Worm (Caenorhabditis elegans) whole organism, mixed stage, embryonic: ENCODE data around the gene cyl-1.

ENCODE experiments used
- M03D4.4 ChIP-seq: sonication (generic microtip); optimal IDR thresholded peaks from 2 replicates; lab custom pipeline; 2017; ENCODE audit warnings: mild to moderate bottlenecking, missing genetic modification characterization, missing compliant biosample characterization
- bed-3 ChIP-seq: fragments of 200-800 bp; sonication (Bioruptor generic); optimal IDR thresholded peaks from 3 replicates; lab custom pipeline; 2018; ENCODE audit warnings: mild to moderate bottlenecking, missing genetic modification characterization, moderate library complexity, missing compliant biosample characterization
- blmp-1 ChIP-seq: fragments of 150-350 bp; optimal IDR thresholded peaks from 2 replicates; lab custom pipeline; 2014; ENCODE audit warnings: missing biosample characterization, missing genetic modification characterization
- ceh-39 ChIP-seq: fragments of 150-350 bp; optimal IDR thresholded peaks from 2 replicates; lab custom pipeline; 2014; ENCODE audit warnings: missing biosample characterization, missing genetic modification characterization
- ceh-43 ChIP-seq: fragments of 200-800 bp; sonication (Bioruptor generic); optimal IDR thresholded peaks from 2 replicates; lab custom pipeline; 2018; ENCODE audit warnings: mild to moderate bottlenecking, missing genetic modification characterization, moderate library complexity, missing compliant biosample characterization
- ces-1 ChIP-seq: fragments of 150-350 bp; optimal IDR thresholded peaks from 2 replicates; lab custom pipeline; 2014; ENCODE audit warnings: missing biosample characterization, missing genetic modification reagents, missing genetic modification characterization
- cnd-1 ChIP-seq: fragments of 200-800 bp; sonication (Bioruptor generic); optimal IDR thresholded peaks from 2 replicates; lab custom pipeline; 2018; ENCODE audit warnings: mild to moderate bottlenecking, missing genetic modification characterization, missing compliant biosample characterization
- drap-1 ChIP-seq: fragments of 200-800 bp; sonication (Bioruptor generic); optimal IDR thresholded peaks from 3 replicates; lab custom pipeline; 2018; ENCODE audit warnings: mild to moderate bottlenecking, missing genetic modification characterization, missing compliant biosample characterization
- elt-1 ChIP-seq: sonication (generic microtip); optimal IDR thresholded peaks from 2 replicates; lab custom pipeline; 2017; ENCODE audit warnings: missing genetic modification characterization, mild to moderate bottlenecking, missing compliant biosample characterization, antibody characterized with exemption, moderate library complexity, borderline replicate concordance; ENCODE audit not compliant: insufficient read depth
- elt-3 ChIP-seq: fragments of 150-350 bp; optimal IDR thresholded peaks from 2 replicates; lab custom pipeline; 2014; ENCODE audit warnings: missing biosample characterization, missing genetic modification characterization
- flh-1 ChIP-seq: fragments of 200-800 bp; sonication (Bioruptor generic); optimal IDR thresholded peaks from 2 replicates; lab custom pipeline; 2018; ENCODE audit warnings: mild to moderate bottlenecking, missing genetic modification characterization, moderate library complexity, missing compliant biosample characterization
- ham-2 ChIP-seq: fragments of 200-800 bp; sonication (Bioruptor generic); optimal IDR thresholded peaks from 2 replicates; lab custom pipeline; 2018; ENCODE audit warnings: mild to moderate bottlenecking, missing genetic modification characterization, missing compliant biosample characterization
- hlh-1 ChIP-seq: fragments of 150-350 bp; optimal IDR thresholded peaks from 2 replicates; lab custom pipeline; 2014; ENCODE audit warnings: missing biosample characterization, missing genetic modification reagents, missing genetic modification characterization
- lin-13 ChIP-seq: fragments of 150-350 bp; optimal IDR thresholded peaks from 2 replicates; lab custom pipeline; 2014; ENCODE audit warnings: missing biosample characterization, missing genetic modification characterization
- lin-32 ChIP-seq: fragments of 200-800 bp; sonication (Bioruptor generic); optimal IDR thresholded peaks from 2 replicates; lab custom pipeline; 2018; ENCODE audit warnings: mild to moderate bottlenecking, missing genetic modification characterization, missing compliant biosample characterization
- mab-5 ChIP-seq: fragments of 150-350 bp; optimal IDR thresholded peaks from 2 replicates; lab custom pipeline; 2014; ENCODE audit warnings: missing biosample characterization, missing genetic modification characterization
- mep-1 ChIP-seq: fragments of 150-350 bp; optimal IDR thresholded peaks from 2 replicates; lab custom pipeline; 2017; ENCODE audit warnings: missing biosample characterization, missing genetic modification reagents, missing genetic modification characterization, inconsistent platforms
- mls-2 ChIP-seq: sonication (generic microtip); optimal IDR thresholded peaks from 2 replicates; lab custom pipeline; 2016; ENCODE audit warnings: mild to moderate bottlenecking, missing genetic modification characterization, moderate library complexity, missing compliant biosample characterization
- nhr-2 ChIP-seq: fragments of 150-350 bp; optimal IDR thresholded peaks from 2 replicates; lab custom pipeline; 2014; ENCODE audit warnings: missing biosample characterization, missing genetic modification characterization
- nhr-237 ChIP-seq: fragments of 150-350 bp; optimal IDR thresholded peaks from 2 replicates; lab custom pipeline; 2014; ENCODE audit warnings: missing biosample characterization, missing genetic modification characterization
- pha-4 ChIP-seq: fragments of 150-350 bp; optimal IDR thresholded peaks from 2 replicates; lab custom pipeline; 2018; ENCODE audit warnings: missing biosample characterization, missing genetic modification reagents, missing genetic modification characterization
- sem-2 ChIP-seq: fragments of 200-800 bp; sonication (Bioruptor generic); optimal IDR thresholded peaks from 2 replicates; lab custom pipeline; 2018; ENCODE audit warnings: mild to moderate bottlenecking, missing genetic modification characterization, missing compliant biosample characterization
- snpc-4 ChIP-seq: fragments of 150-350 bp; optimal IDR thresholded peaks from 2 replicates; lab custom pipeline; 2014; ENCODE audit warnings: missing biosample characterization, missing genetic modification characterization
- sptf-1 ChIP-seq: sonication (generic microtip); optimal IDR thresholded peaks from 2 replicates; lab custom pipeline; 2017; ENCODE audit warnings: mild to moderate bottlenecking, missing genetic modification characterization, moderate library complexity, missing compliant biosample characterization
- tbx-8 ChIP-seq: fragments of 200-800 bp; sonication (Bioruptor generic); optimal IDR thresholded peaks from 2 replicates; lab custom pipeline; 2018; ENCODE audit warnings: mild to moderate bottlenecking, missing genetic modification characterization, moderate library complexity, missing compliant biosample characterization
- unc-39 ChIP-seq: fragments of 150-350 bp; optimal IDR thresholded peaks from 2 replicates; lab custom pipeline; 2014; ENCODE audit warnings: missing biosample characterization, missing genetic modification characterization
- unc-62 ChIP-seq: fragments of 150-350 bp; optimal IDR thresholded peaks from 2 replicates; lab custom pipeline; 2014; ENCODE audit warnings: missing biosample characterization, missing genetic modification reagents, missing genetic modification characterization
- zip-8 ChIP-seq: fragments of 150-350 bp; optimal IDR thresholded peaks from 2 replicates; lab custom pipeline; 2014; ENCODE audit warnings: missing biosample characterization, missing genetic modification characterization
- ztf-11 ChIP-seq: fragments of 150-350 bp; optimal IDR thresholded peaks from 2 replicates; lab custom pipeline; 2014; ENCODE audit warnings: missing biosample characterization, missing genetic modification characterization

cyl-1 gene

DNA sequence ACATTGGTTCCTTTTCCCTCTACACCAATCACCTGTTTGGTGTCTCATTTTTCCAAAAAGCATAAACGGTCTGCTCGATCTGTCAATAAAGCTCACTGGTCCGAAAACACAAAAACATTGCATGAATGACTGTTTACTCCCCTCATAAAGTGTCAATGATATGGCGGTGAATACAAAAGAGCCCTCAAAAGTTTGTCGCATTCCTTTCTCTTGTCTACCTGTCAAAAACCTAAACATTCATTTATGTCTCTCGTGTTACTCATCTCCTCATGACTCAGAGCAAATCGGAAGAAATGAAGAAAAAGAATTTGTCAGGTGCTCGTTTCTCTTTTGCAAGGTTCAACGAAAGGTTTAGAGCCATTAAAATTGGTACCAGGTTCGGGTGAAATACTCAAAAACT lies 42.3 kb downstream of the cyl-1 start:
- TF ChIP-seq elt-3 (tag; lab: Kevin White, UChicago) (no peak), tbx-8 (GFP tag; lab: Kevin White, UChicago) (no peak), bed-3 (no peak), ham-2 (no peak), ztf-11 (tag; lab: Kevin White, UChicago) (no peak), snpc-4 (tag; lab: Kevin White, UChicago) (no peak), pha-4 (tag; lab: Kevin White, UChicago) (no peak), mep-1 (tag; lab: Kevin White, UChicago) (no peak), drap-1 (GFP tag; lab: Kevin White, UChicago) (no peak), M03D4.4 (tag; lab: Kevin White, UChicago) (no peak), cnd-1 (tag; lab: Kevin White, UChicago) (no peak), lin-13 (tag; lab: Kevin White, UChicago) (no peak), elt-1 (tag; lab: Kevin White, UChicago) (no peak), sptf-1 (no peak), sem-2 (no peak), blmp-1 (tag; lab: Kevin White, UChicago) (no peak)
- TF ChIP-seq, all 35 proteins: peak for 0

DNA sequence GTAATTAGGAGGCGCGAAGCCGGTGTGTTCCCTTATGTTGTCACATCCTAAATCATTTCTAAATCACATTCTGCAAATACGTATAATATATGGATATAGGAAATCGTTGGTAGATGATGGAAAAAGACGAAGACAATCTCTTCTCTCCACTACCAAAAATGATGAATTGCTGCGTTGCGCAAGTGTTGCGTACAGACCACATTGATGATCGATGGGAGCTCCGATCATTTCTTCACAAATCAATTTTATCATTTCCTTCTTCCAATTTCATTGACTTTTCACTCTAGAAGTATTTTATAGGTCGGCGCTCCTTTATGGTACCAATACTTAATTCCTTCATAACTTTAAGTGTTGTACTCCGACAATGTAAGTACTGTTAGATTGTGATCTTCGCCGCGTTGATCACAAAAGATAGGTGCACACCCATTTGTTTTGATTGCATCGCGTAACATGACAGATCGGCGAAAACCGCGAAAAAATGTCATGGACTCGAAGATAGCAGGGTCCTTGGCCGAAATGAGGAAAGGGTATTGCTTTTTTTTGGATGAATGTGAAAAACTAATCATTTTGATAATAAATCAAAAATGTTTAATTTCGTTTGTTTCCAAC lies 43.9 kb downstream of the cyl-1 start:
- peak; percentile 93 for TF ChIP-seq elt-1 (tag; lab: Kevin White, UChicago)
- TF ChIP-seq unc-62 (GFP tag; lab: Kevin White, UChicago) = peak; percentile 12
- TF ChIP-seq zip-8 = peak; percentile 81
- no peak for TF ChIP-seq mls-2 (tag; lab: Kevin White, UChicago)
- peak; percentile 29 for TF ChIP-seq nhr-2 (tag; lab: Kevin White, UChicago)
- no peak for TF ChIP-seq unc-39 (tag; lab: Kevin White, UChicago)

DNA sequence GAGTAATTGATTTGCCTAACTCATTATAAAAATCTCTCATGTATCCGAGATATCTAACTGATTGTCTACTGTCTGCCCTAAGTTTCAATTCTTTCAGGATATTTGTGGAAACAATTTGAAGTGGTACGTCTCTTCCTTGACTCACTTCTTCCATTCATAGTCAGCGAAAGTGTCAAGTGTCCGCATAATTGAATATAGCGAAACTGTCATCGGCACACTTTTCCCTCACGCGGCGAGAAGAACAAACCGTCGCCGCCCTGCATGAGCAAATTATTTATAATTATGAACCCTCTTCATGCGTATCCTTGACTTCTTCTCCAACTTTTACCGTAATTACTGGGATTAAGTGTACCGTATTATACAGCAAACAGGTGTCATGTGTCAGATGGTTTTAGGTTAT lies 44.9 kb downstream of the cyl-1 start:
- no peak for TF ChIP-seq mab-5 (tag; lab: Kevin White, UChicago)
- TF ChIP-seq hlh-1 = no peak
- peak; percentile 17 for TF ChIP-seq mls-2 (tag; lab: Kevin White, UChicago)
- peak; percentile 68 for TF ChIP-seq ces-1 (GFP tag; lab: Kevin White, UChicago)
- no peak for TF ChIP-seq ztf-11 (tag; lab: Kevin White, UChicago)
- no peak for TF ChIP-seq nhr-237 (tag; lab: Kevin White, UChicago)
- TF ChIP-seq cnd-1 (tag; lab: Kevin White, UChicago) = no peak

DNA sequence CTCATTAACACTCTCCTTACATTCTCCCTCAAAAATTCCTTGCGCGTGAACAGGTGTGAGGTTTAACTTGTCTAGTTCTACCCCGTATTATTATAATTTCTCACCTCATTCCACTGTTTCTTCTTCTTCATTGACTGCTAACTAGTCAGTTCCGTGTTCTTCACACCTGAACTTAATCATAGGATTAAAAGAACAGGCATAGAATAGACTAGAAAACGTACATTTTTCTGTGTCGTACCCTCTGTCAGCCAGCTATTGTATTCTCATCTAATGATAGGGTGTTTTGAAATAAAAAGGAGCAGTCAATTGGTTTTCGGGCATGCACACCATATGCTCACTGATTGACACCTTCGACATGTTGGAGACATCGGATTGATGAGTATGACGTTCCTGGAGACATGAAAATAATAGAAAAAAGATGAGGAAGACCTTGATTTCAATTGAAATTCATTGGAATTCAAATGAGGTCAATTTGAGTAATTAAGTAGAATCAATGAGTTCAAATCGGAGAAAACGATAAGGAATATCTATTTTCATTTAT lies 46.0 kb downstream of the cyl-1 start:
- TF ChIP-seq ceh-39 (tag; lab: Kevin White, UChicago) (no peak), nhr-2 (tag; lab: Kevin White, UChicago) (peak; percentile 50), lin-32 (GFP tag; lab: Kevin White, UChicago) (peak; percentile 70), ceh-43 (GFP tag; lab: Kevin White, UChicago) (no peak), unc-62 (GFP tag; lab: Kevin White, UChicago) (peak; percentile 83)

DNA sequence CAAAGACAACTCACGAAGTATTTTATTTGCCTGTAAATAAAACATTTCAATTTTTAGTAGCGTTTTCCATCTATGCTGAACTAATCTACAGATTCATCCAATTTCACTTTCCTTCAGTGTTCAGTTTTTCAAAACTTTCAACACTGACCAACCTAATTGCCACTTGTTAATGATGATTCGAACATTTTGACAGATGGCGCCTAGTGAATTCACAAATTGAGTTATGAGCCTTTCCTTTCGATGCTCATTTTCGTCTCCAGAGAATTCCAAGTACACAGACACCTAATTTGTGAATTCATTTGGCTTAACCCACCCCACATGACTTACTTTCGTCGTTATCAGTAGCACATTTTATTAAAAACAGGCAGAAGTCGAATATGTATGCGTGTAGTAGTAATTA lies 46.7 kb downstream of the cyl-1 start:
- TF ChIP-seq ces-1 (GFP tag; lab: Kevin White, UChicago) (peak; percentile 95), sptf-1 (no peak), cnd-1 (tag; lab: Kevin White, UChicago) (peak; percentile 28), pha-4 (tag; lab: Kevin White, UChicago) (no peak)
- TF ChIP-seq, all 35 proteins: peak for 2

DNA sequence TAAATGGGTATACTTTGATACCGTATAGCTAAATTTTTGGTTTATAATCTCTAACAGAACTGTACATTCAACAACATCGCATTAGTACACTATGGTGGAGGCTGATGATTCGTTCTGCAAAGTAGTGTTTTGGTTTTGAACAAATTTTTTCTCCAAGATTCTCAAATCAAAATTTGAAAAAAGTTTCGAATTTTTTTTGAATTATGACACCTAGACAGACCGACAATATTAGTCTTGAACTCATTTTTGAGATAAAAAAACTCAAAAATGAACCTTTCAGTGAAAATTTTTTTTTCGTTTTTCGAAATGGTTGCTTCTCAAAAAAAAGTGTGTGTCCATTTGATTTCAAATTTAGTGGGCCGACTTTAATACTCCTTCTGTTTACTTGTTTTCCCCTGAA lies 48.1 kb downstream of the cyl-1 start:
- TF ChIP-seq flh-1 (GFP tag; lab: Kevin White, UChicago) (no peak), snpc-4 (tag; lab: Kevin White, UChicago) (no peak), drap-1 (GFP tag; lab: Kevin White, UChicago) (no peak), ceh-39 (tag; lab: Kevin White, UChicago) (no peak), unc-62 (GFP tag; lab: Kevin White, UChicago) (no peak), mab-5 (tag; lab: Kevin White, UChicago) (no peak), nhr-237 (tag; lab: Kevin White, UChicago) (no peak), mls-2 (tag; lab: Kevin White, UChicago) (no peak)
